Fruit fly (Drosophila melanogaster) whole organism, embryonic: Measurements from ENCODE around the gene CG13309.

Experiments
- Antp ChIP-seq: fragments of 200-800 bp; sonication (Bioruptor generic); optimal IDR thresholded peaks from 3 replicates; lab custom pipeline; 2016; ENCODE audit warnings: missing biosample characterization, missing genetic modification characterization
- C15 ChIP-seq: fragments of 200-800 bp; sonication (Bioruptor generic); IDR thresholded peaks from 3 replicates; pipeline ENCODE4 v1.3.6; 2022; ENCODE audit warnings: missing biosample characterization, missing genetic modification characterization
- CG10462 ChIP-seq: fragments of 200-800 bp; sonication (Bioruptor generic); optimal IDR thresholded peaks from 2 replicates; lab custom pipeline; 2016; ENCODE audit warnings: missing biosample characterization, missing genetic modification characterization
- CG10959 ChIP-seq: fragments of 200-800 bp; sonication (Bioruptor generic); IDR thresholded peaks from 2 replicates; pipeline ENCODE4 v1.3.6; 2022; ENCODE audit warnings: missing biosample characterization, missing genetic modification characterization
- CG10979 ChIP-seq: fragments of 200-800 bp; sonication (Bioruptor generic); optimal IDR thresholded peaks from 2 replicates; lab custom pipeline; 2018; ENCODE audit warnings: missing biosample characterization, mild to moderate bottlenecking, missing genetic modification characterization, moderate library complexity
- CG11696 ChIP-seq: fragments of 200-800 bp; sonication (Bioruptor generic); IDR thresholded peaks from 2 replicates; pipeline ENCODE4 v1.3.6; 2022; ENCODE audit warnings: missing biosample characterization, missing genetic modification characterization
- CG12071 ChIP-seq: fragments of 200-800 bp; sonication (Bioruptor generic); optimal IDR thresholded peaks from 3 replicates; lab custom pipeline; 2018; ENCODE audit warnings: missing biosample characterization, mild to moderate bottlenecking, missing genetic modification characterization
- CG12104 ChIP-seq: fragments of 200-800 bp; sonication (Bioruptor generic); optimal IDR thresholded peaks from 3 replicates; lab custom pipeline; 2016; ENCODE audit warnings: missing biosample characterization, missing genetic modification characterization
- CG13123 ChIP-seq: fragments of 200-800 bp; sonication (Bioruptor generic); optimal IDR thresholded peaks from 2 replicates; lab custom pipeline; 2016; ENCODE audit warnings: missing biosample characterization, missing genetic modification characterization
- CG13424 ChIP-seq: fragments of 200-800 bp; sonication (Bioruptor generic); optimal IDR thresholded peaks from 2 replicates; lab custom pipeline; 2019; ENCODE audit warnings: missing biosample characterization, mild to moderate bottlenecking, missing genetic modification characterization, moderate library complexity
- CG13775 ChIP-seq: fragments of 200-800 bp; sonication (Bioruptor generic); optimal IDR thresholded peaks from 3 replicates; lab custom pipeline; 2017; ENCODE audit warnings: missing biosample characterization, mild to moderate bottlenecking, missing genetic modification characterization
- CG1529 ChIP-seq: fragments of 200-800 bp; sonication (Bioruptor generic); optimal IDR thresholded peaks from 3 replicates; lab custom pipeline; 2018; ENCODE audit warnings: missing biosample characterization, missing genetic modification characterization
- CG1602 ChIP-seq: fragments of 200-800 bp; sonication (Bioruptor generic); optimal IDR thresholded peaks from 3 replicates; lab custom pipeline; 2016; ENCODE audit warnings: missing biosample characterization, missing genetic modification characterization
- CG1603 ChIP-seq: fragments of 200-800 bp; sonication (Bioruptor generic); optimal IDR thresholded peaks from 2 replicates; lab custom pipeline; 2019; ENCODE audit warnings: missing biosample characterization, mild to moderate bottlenecking, missing genetic modification characterization, moderate library complexity
- CG17359 ChIP-seq: fragments of 200-800 bp; sonication (Bioruptor generic); optimal IDR thresholded peaks from 3 replicates; lab custom pipeline; 2018; ENCODE audit warnings: missing biosample characterization, mild to moderate bottlenecking, missing genetic modification characterization, moderate library complexity
- CG17912 ChIP-seq: fragments of 200-800 bp; sonication (Bioruptor generic); optimal IDR thresholded peaks from 2 replicates; lab custom pipeline; 2018; ENCODE audit warnings: missing biosample characterization, mild to moderate bottlenecking, missing genetic modification characterization
- CG34224 ChIP-seq: fragments of 200-800 bp; sonication (Bioruptor generic); IDR thresholded peaks from 3 replicates; pipeline ENCODE4 v1.3.6; 2022; ENCODE audit warnings: missing biosample characterization, missing genetic modification characterization; ENCODE audit not compliant: partially characterized antibody
- CG4404 ChIP-seq: fragments of 200-800 bp; sonication (Bioruptor generic); IDR thresholded peaks from 2 replicates; pipeline ENCODE4 v1.3.6; 2022; ENCODE audit warnings: missing biosample characterization, missing genetic modification characterization
- CG4854 ChIP-seq: fragments of 200-800 bp; sonication (Bioruptor generic); optimal IDR thresholded peaks from 2 replicates; lab custom pipeline; 2016; ENCODE audit warnings: missing biosample characterization, missing genetic modification characterization, inconsistent platforms
- CG5245 ChIP-seq: fragments of 200-800 bp; sonication (Bioruptor generic); optimal IDR thresholded peaks from 3 replicates; lab custom pipeline; 2016; ENCODE audit warnings: missing biosample characterization, missing genetic modification characterization
- CG5953 ChIP-seq: fragments of 200-800 bp; sonication (Bioruptor generic); IDR thresholded peaks from 2 replicates; pipeline ENCODE4 v1.3.6; 2022; ENCODE audit warnings: missing biosample characterization, missing genetic modification characterization
- CG7271 ChIP-seq: fragments of 200-800 bp; sonication (Bioruptor generic); optimal IDR thresholded peaks from 2 replicates; lab custom pipeline; 2018; ENCODE audit warnings: missing biosample characterization, mild to moderate bottlenecking, missing genetic modification characterization, moderate library complexity
- CG9215 ChIP-seq: fragments of 200-800 bp; sonication (Bioruptor generic); IDR thresholded peaks from 2 replicates; pipeline ENCODE4 v1.3.6; 2022; ENCODE audit warnings: missing biosample characterization, missing genetic modification characterization
- Drgx ChIP-seq: fragments of 200-800 bp; sonication (Bioruptor generic); IDR thresholded peaks from 2 replicates; pipeline ENCODE4 v1.3.6; 2022; ENCODE audit warnings: missing biosample characterization, missing genetic modification characterization
- Gsc ChIP-seq: fragments of 200-800 bp; sonication (Bioruptor generic); IDR thresholded peaks from 2 replicates; pipeline ENCODE4 v1.3.6; 2022; ENCODE audit warnings: missing biosample characterization, missing genetic modification characterization
- HLHmδ ChIP-seq: fragments of 200-800 bp; sonication (Bioruptor generic); optimal IDR thresholded peaks from 2 replicates; lab custom pipeline; 2018; ENCODE audit warnings: missing biosample characterization, mild to moderate bottlenecking, missing genetic modification characterization, moderate library complexity
- HmgZ ChIP-seq: fragments of 200-800 bp; sonication (Bioruptor generic); optimal IDR thresholded peaks from 2 replicates; lab custom pipeline; 2018; ENCODE audit warnings: missing biosample characterization, mild to moderate bottlenecking, missing genetic modification characterization
- Hr3 ChIP-seq: fragments of 200-800 bp; sonication (Bioruptor generic); optimal IDR thresholded peaks from 3 replicates; lab custom pipeline; 2016; ENCODE audit warnings: missing biosample characterization, missing genetic modification characterization
- MBD-R2 ChIP-seq: fragments of 200-800 bp; sonication (Bioruptor generic); IDR thresholded peaks from 2 replicates; pipeline ENCODE4 v1.3.6; 2022; ENCODE audit warnings: missing biosample characterization, missing genetic modification characterization
- Mad ChIP-seq: fragments of 200-800 bp; sonication (Bioruptor generic); optimal IDR thresholded peaks from 2 replicates; lab custom pipeline; 2016; ENCODE audit warnings: missing biosample characterization, missing genetic modification characterization
- Sox102F ChIP-seq: fragments of 200-800 bp; sonication (Bioruptor generic); optimal IDR thresholded peaks from 2 replicates; lab custom pipeline; 2018; ENCODE audit warnings: missing biosample characterization, mild to moderate bottlenecking, missing genetic modification characterization, moderate library complexity
- Vsx1 ChIP-seq: fragments of 200-800 bp; sonication (Bioruptor generic); optimal IDR thresholded peaks from 2 replicates; lab custom pipeline; 2017; ENCODE audit warnings: missing biosample characterization, mild to moderate bottlenecking, missing genetic modification characterization, missing genetic modification reagents
- bbx ChIP-seq: fragments of 200-800 bp; sonication (Bioruptor generic); IDR thresholded peaks from 2 replicates; pipeline ENCODE4 v1.3.6; 2022; ENCODE audit warnings: missing biosample characterization, missing genetic modification characterization; ENCODE audit not compliant: partially characterized antibody
- corto ChIP-seq: fragments of 200-800 bp; sonication (Bioruptor generic); optimal IDR thresholded peaks from 2 replicates; lab custom pipeline; 2016; ENCODE audit warnings: missing biosample characterization, mild to moderate bottlenecking, missing genetic modification characterization, moderate library complexity
- danr ChIP-seq: fragments of 200-800 bp; sonication (Bioruptor generic); IDR thresholded peaks from 2 replicates; pipeline ENCODE4 v1.3.6; 2022; ENCODE audit warnings: missing biosample characterization, missing genetic modification characterization
- dysf ChIP-seq: fragments of 200-800 bp; sonication (Bioruptor generic); IDR thresholded peaks from 3 replicates; pipeline ENCODE4 v1.3.6; 2022; ENCODE audit warnings: missing biosample characterization, missing genetic modification characterization
- fd64A ChIP-seq: fragments of 200-800 bp; sonication (Bioruptor generic); optimal IDR thresholded peaks from 3 replicates; lab custom pipeline; 2018; ENCODE audit warnings: missing biosample characterization, mild to moderate bottlenecking, missing genetic modification characterization
- ftz-f1 ChIP-seq: fragments of 200-800 bp; sonication (Bioruptor generic); optimal IDR thresholded peaks from 2 replicates; lab custom pipeline; 2016; ENCODE audit warnings: missing biosample characterization, missing genetic modification characterization
- hkb ChIP-seq, 2 experiments: fragments of 200-800 bp in 1 of 2; fragments of >200 bp in 1 of 2; sonication (Bioruptor generic) in 1 of 2; IDR thresholded peaks in 1 of 2; optimal IDR thresholded peaks in 1 of 2; 2 replicates each; pipeline versions ENCODE4 v1.3.6 to Lab custom; 2017 to 2022; ENCODE audit warnings: missing biosample characterization in 1 of 2, missing genetic modification characterization in 1 of 2
- knrl ChIP-seq: fragments of 200-800 bp; sonication (Bioruptor generic); IDR thresholded peaks from 3 replicates; pipeline ENCODE4 v1.3.6; 2022; ENCODE audit warnings: missing biosample characterization, missing genetic modification characterization; ENCODE audit not compliant: partially characterized antibody
- lab ChIP-seq: fragments of 200-800 bp; sonication (Bioruptor generic); optimal IDR thresholded peaks from 3 replicates; lab custom pipeline; 2017; ENCODE audit warnings: missing biosample characterization, missing genetic modification characterization, mild to moderate bottlenecking, moderate library complexity, missing genetic modification reagents
- lbe ChIP-seq: fragments of 200-800 bp; sonication (Bioruptor generic); optimal IDR thresholded peaks from 2 replicates; lab custom pipeline; 2016; ENCODE audit warnings: missing biosample characterization, mild to moderate bottlenecking, missing genetic modification characterization
- lmd ChIP-seq: fragments of 200-800 bp; sonication (Bioruptor generic); IDR thresholded peaks from 2 replicates; pipeline ENCODE4 v1.3.6; 2022; ENCODE audit warnings: missing biosample characterization, missing genetic modification characterization
- nerfin-1 ChIP-seq: fragments of 200-800 bp; sonication (Bioruptor generic); optimal IDR thresholded peaks from 3 replicates; lab custom pipeline; 2019; ENCODE audit warnings: missing biosample characterization, mild to moderate bottlenecking, missing genetic modification characterization, moderate library complexity
- otp ChIP-seq: fragments of 200-800 bp; sonication (Bioruptor generic); IDR thresholded peaks from 3 replicates; pipeline ENCODE4, ENCODE4 v1.3.6; 2022; ENCODE audit warnings: missing biosample characterization, missing genetic modification characterization
- stc ChIP-seq: fragments of 200-800 bp; sonication (Bioruptor generic); IDR thresholded peaks from 2 replicates; pipeline ENCODE4 v1.3.6; 2022; ENCODE audit warnings: missing biosample characterization, missing genetic modification characterization
- toy ChIP-seq: fragments of 200-800 bp; sonication (Bioruptor generic); IDR thresholded peaks from 2 replicates; pipeline ENCODE4 v1.3.6; 2022; ENCODE audit warnings: missing biosample characterization, missing genetic modification characterization
- yki ChIP-seq: fragments of >200 bp; optimal IDR thresholded peaks from 3 replicates; lab custom pipeline; 2018
- zen ChIP-seq: fragments of 200-800 bp; sonication (Bioruptor generic); optimal IDR thresholded peaks from 3 replicates; lab custom pipeline; 2018; ENCODE audit warnings: missing biosample characterization, mild to moderate bottlenecking, missing genetic modification characterization, moderate library complexity
- zfh1 ChIP-seq: fragments of 200-800 bp; sonication (Bioruptor generic); IDR thresholded peaks from 3 replicates; pipeline ENCODE4 v1.3.6; 2022; ENCODE audit warnings: missing biosample characterization, missing genetic modification characterization

Gene CG13309

DNA sequence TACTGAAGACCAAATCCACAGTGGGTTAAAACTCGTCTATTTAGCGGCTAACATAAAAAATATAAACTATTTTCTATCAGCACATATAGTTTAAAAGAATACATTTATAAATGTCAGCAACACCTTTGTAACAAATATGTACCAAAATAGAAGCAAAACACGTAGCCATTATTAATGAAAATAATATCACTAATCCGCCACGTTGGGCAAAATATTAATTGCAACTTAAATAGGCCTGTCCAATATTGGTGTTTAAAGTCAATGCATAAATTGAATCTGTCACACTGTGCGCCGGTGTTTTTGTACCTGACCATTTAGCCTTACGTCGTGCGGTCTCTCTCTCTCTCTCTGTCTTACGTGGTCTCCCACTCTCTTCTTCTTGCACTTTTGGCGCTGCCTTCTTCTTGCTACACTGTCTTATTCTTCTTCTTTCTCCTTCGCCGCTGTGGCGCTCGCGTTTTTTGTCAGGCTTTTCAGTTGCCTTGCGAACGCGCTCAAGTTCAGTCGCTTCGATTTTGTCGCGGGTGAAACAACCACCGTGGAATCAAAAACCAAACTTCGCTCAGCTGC lies 44.1 kb upstream of the CG13309 start (continued):
- peak; percentile 91 for TF ChIP-seq Vsx1
- TF ChIP-seq toy (GFP tag; lab: Robert Waterston, UW) = peak; percentile 91
- TF ChIP-seq CG12104 (GFP tag; lab: Kevin White, UChicago) = peak; percentile 93
- peak; percentile 96 for TF ChIP-seq CG4854 (GFP tag; lab: Kevin White, UChicago)
- peak; percentile 98 for TF ChIP-seq Sox102F
- peak; percentile 96 for TF ChIP-seq CG5953 (GFP tag; lab: Robert Waterston, UW)
- TF ChIP-seq ftz-f1 (GFP tag; lab: Kevin White, UChicago) = peak; percentile 45
- peak; percentile 95 for TF ChIP-seq CG1603 (tag; lab: Kevin White, UChicago)
- peak; percentile 76 for TF ChIP-seq corto (GFP tag; lab: Kevin White, UChicago)
- TF ChIP-seq otp = peak; percentile 94
- TF ChIP-seq CG17359 (tag; lab: Kevin White, UChicago) = peak; percentile 95
- TF ChIP-seq lab = peak; percentile 98
- TF ChIP-seq CG10959 = peak; percentile 94
- TF ChIP-seq danr (GFP tag; lab: Robert Waterston, UW) = peak; percentile 97
- peak; percentile 99 for TF ChIP-seq dysf (GFP tag; lab: Robert Waterston, UW)
- no peak for TF ChIP-seq hkb (optimal IDR thresholded peaks at IDR 0.05; lab: Kevin White, UChicago)
- TF ChIP-seq hkb (GFP tag; IDR thresholded peaks at IDR 0.05; lab: Robert Waterston, UW) = peak; percentile 96
- TF ChIP-seq CG13775 (GFP tag; lab: Kevin White, UChicago) = peak; percentile 99
- TF ChIP-seq CG4404 (GFP tag; lab: Robert Waterston, UW) = peak; percentile 97
- TF ChIP-seq Antp (GFP tag; lab: Kevin White, UChicago) = peak; percentile 95
- TF ChIP-seq knrl = peak; percentile 75
- peak; percentile 95 for TF ChIP-seq fd64A (GFP tag; lab: Kevin White, UChicago)
- peak; percentile 18 for TF ChIP-seq CG7271 (tag; lab: Kevin White, UChicago)
- TF ChIP-seq Drgx = peak; percentile 94
- peak; percentile 97 for TF ChIP-seq CG12071 (GFP tag; lab: Kevin White, UChicago)
- TF ChIP-seq CG11696 (GFP tag; lab: Robert Waterston, UW) = peak; percentile 85
- peak; percentile 98 for TF ChIP-seq CG1602 (GFP tag; lab: Kevin White, UChicago)
- TF ChIP-seq CG1529 = peak; percentile 99
- peak; percentile 98 for TF ChIP-seq CG10979 (tag; lab: Kevin White, UChicago)
- peak; percentile 97 for TF ChIP-seq CG9215 (GFP tag; lab: Robert Waterston, UW)
- peak; percentile 96 for TF ChIP-seq Gsc (GFP tag; lab: Robert Waterston, UW)
- peak; percentile 91 for TF ChIP-seq nerfin-1 (tag; lab: Kevin White, UChicago)
- TF ChIP-seq CG34224 (GFP tag; lab: Robert Waterston, UW) = peak; percentile 55; the same call in 2 of the 3 replicates
- no peak for TF ChIP-seq HLHmδ (GFP tag; lab: Kevin White, UChicago)
- peak; percentile 97 for TF ChIP-seq lbe
- peak; percentile 96 for TF ChIP-seq stc (GFP tag; lab: Robert Waterston, UW)
- no peak for TF ChIP-seq yki (lab: Kevin White, UChicago)
- peak; percentile 98 for TF ChIP-seq CG10462 (GFP tag; lab: Kevin White, UChicago)
- TF ChIP-seq bbx = peak; percentile 38; the same call in 1 of the 2 replicates
- peak; percentile 99 for TF ChIP-seq CG13424 (tag; lab: Kevin White, UChicago)
- peak; percentile 95 for TF ChIP-seq CG5245 (GFP tag; lab: Kevin White, UChicago)
- peak; percentile 97 for TF ChIP-seq zfh1 (GFP tag; lab: Robert Waterston, UW)
- TF ChIP-seq Mad = peak; percentile 97
- peak; percentile 90 for TF ChIP-seq MBD-R2
- TF ChIP-seq C15 (GFP tag; lab: Robert Waterston, UW) = peak; percentile 94
- TF ChIP-seq zen (tag; lab: Kevin White, UChicago) = peak; percentile 86
- TF ChIP-seq lmd (GFP tag; lab: Robert Waterston, UW) = peak; percentile 99
- TF ChIP-seq Hr3 (GFP tag; lab: Kevin White, UChicago) = peak; percentile 98
- peak; percentile 96 for TF ChIP-seq CG13123 (GFP tag; lab: Kevin White, UChicago)
- TF ChIP-seq HmgZ (tag; lab: Kevin White, UChicago) = peak; percentile 99
- TF ChIP-seq CG17912 (GFP tag; lab: Kevin White, UChicago) = peak; percentile 92
